Worm (Caenorhabditis elegans) whole organism, L1 larva: ENCODE data around the gene F32H5.4.
A peak's percentile ranks its signal among the peaks of the same experiment; 100 is the strongest.

Experiments
- C04F5.9 ChIP-seq: sonication (generic microtip); optimal IDR thresholded peaks from 2 replicates; lab custom pipeline; 2016; ENCODE audit warnings: missing genetic modification characterization, missing compliant biosample characterization
- C16A3.4 ChIP-seq: fragments of 150-350 bp; optimal IDR thresholded peaks from 2 replicates; lab custom pipeline; 2014; ENCODE audit warnings: missing biosample characterization, missing genetic modification characterization
- alr-1 ChIP-seq: fragments of 200-800 bp; sonication (Bioruptor generic); optimal IDR thresholded peaks from 2 replicates; lab custom pipeline; 2018; ENCODE audit warnings: borderline replicate concordance, mild to moderate bottlenecking, missing genetic modification characterization, missing compliant biosample characterization
- blmp-1 ChIP-seq: fragments of 150-350 bp; optimal IDR thresholded peaks from 2 replicates; lab custom pipeline; 2014; ENCODE audit warnings: missing biosample characterization, missing genetic modification characterization
- ceh-63 ChIP-seq: fragments of 200-800 bp; sonication (Bioruptor generic); optimal IDR thresholded peaks from 2 replicates; lab custom pipeline; 2018; ENCODE audit warnings: mild to moderate bottlenecking, missing genetic modification characterization, missing compliant biosample characterization
- ceh-8 ChIP-seq: fragments of 200-800 bp; sonication (Bioruptor generic); optimal IDR thresholded peaks from 2 replicates; lab custom pipeline; 2018; ENCODE audit warnings: mild to moderate bottlenecking, missing genetic modification characterization, moderate library complexity, missing compliant biosample characterization
- ceh-90 ChIP-seq: sonication (generic microtip); optimal IDR thresholded peaks from 2 replicates; lab custom pipeline; 2016; ENCODE audit warnings: missing genetic modification characterization, missing compliant biosample characterization
- dpl-1 ChIP-seq, 3 experiments: fragments of 150-350 bp in 2 of 3; sonication (generic microtip) in 1 of 3; optimal IDR thresholded peaks; 2 replicates each; lab custom pipeline; 2014 to 2017; ENCODE audit warnings: missing biosample characterization in 3 of 3, missing genetic modification characterization in 3 of 3, missing genetic modification reagents in 3 of 3
- efl-1 ChIP-seq, 4 experiments: fragments of 150-350 bp; optimal IDR thresholded peaks in 3 of 4; peaks in 1 of 4; 1 replicate in 1 of 4; 2 replicates in 3 of 4; lab custom pipeline; 2014; ENCODE audit warnings: missing biosample characterization in 2 of 4, missing genetic modification characterization in 2 of 4, missing genetic modification reagents in 2 of 4
- efl-3 ChIP-seq: fragments of 200-800 bp; sonication (Bioruptor generic); optimal IDR thresholded peaks from 2 replicates; lab custom pipeline; 2018; ENCODE audit warnings: mild to moderate bottlenecking, missing genetic modification characterization, missing compliant biosample characterization
- egl-27 ChIP-seq, 2 experiments: fragments of 150-350 bp in 1 of 2; sonication (generic microtip); optimal IDR thresholded peaks; 3 replicates each; lab custom pipeline; 2017 to 2018; ENCODE audit warnings: missing biosample characterization in 2 of 2, missing genetic modification characterization in 2 of 2, missing genetic modification reagents in 2 of 2
- elt-2 ChIP-seq: sonication (generic microtip); optimal IDR thresholded peaks from 2 replicates; lab custom pipeline; 2016; ENCODE audit warnings: missing genetic modification characterization, mild to moderate bottlenecking, inconsistent platforms, missing compliant biosample characterization, missing genetic modification reagents
- elt-3 ChIP-seq, 6 experiments: fragments of 150-350 bp in 1 of 6; sonication (generic microtip); optimal IDR thresholded peaks; 2 replicates each; lab custom pipeline; 2017 to 2018; ENCODE audit warnings: missing biosample characterization in 6 of 6, missing genetic modification characterization in 6 of 6, inconsistent platforms in 1 of 6
- ets-5 ChIP-seq: fragments of 200-800 bp; sonication (Bioruptor generic); IDR thresholded peaks from 2 replicates; pipeline ENCODE4 v1.3.6; 2022; ENCODE audit warnings: missing genetic modification characterization, missing compliant biosample characterization
- fos-1 ChIP-seq: fragments of 150-350 bp; optimal IDR thresholded peaks from 2 replicates; lab custom pipeline; 2014; ENCODE audit warnings: missing biosample characterization, missing genetic modification characterization
- grh-1 ChIP-seq: fragments of 200-800 bp; sonication (Bioruptor generic); IDR thresholded peaks from 2 replicates; pipeline ENCODE4 v1.3.6; 2022; ENCODE audit warnings: missing genetic modification reagents, missing genetic modification characterization, missing compliant biosample characterization
- hpl-2 ChIP-seq: fragments of 150-350 bp; optimal IDR thresholded peaks from 2 replicates; lab custom pipeline; 2014; ENCODE audit warnings: missing biosample characterization, missing genetic modification reagents, missing genetic modification characterization
- jun-1 ChIP-seq: fragments of 150-350 bp; optimal IDR thresholded peaks from 2 replicates; lab custom pipeline; 2014; ENCODE audit warnings: missing biosample characterization, missing genetic modification reagents, missing genetic modification characterization
- lin-13 ChIP-seq: fragments of 150-350 bp; optimal IDR thresholded peaks from 2 replicates; lab custom pipeline; 2014; ENCODE audit warnings: missing biosample characterization, missing genetic modification reagents, missing genetic modification characterization
- lin-14 ChIP-seq: fragments of 200-800 bp; sonication (Bioruptor generic); optimal IDR thresholded peaks from 2 replicates; lab custom pipeline; 2018; ENCODE audit warnings: mild to moderate bottlenecking, missing genetic modification characterization, moderate library complexity, missing compliant biosample characterization
- lin-35 ChIP-seq, 2 experiments: fragments of 150-350 bp; optimal IDR thresholded peaks; 2 replicates each; lab custom pipeline; 2014; ENCODE audit warnings: missing biosample characterization in 2 of 2, missing genetic modification characterization in 2 of 2, missing genetic modification reagents in 2 of 2
- lir-3 ChIP-seq: sonication (generic microtip); optimal IDR thresholded peaks from 2 replicates; lab custom pipeline; 2016; ENCODE audit warnings: mild to moderate bottlenecking, missing genetic modification characterization, moderate library complexity, missing compliant biosample characterization; ENCODE audit not compliant: poor library complexity
- lsy-2 ChIP-seq, 2 experiments: fragments of 150-350 bp; optimal IDR thresholded peaks; 2 replicates each; lab custom pipeline; 2014; ENCODE audit warnings: missing biosample characterization in 2 of 2, missing genetic modification characterization in 2 of 2
- mab-9 ChIP-seq: fragments of 200-800 bp; sonication (Bioruptor generic); IDR thresholded peaks from 2 replicates; pipeline ENCODE4 v1.3.6; 2022; ENCODE audit warnings: missing genetic modification reagents, missing genetic modification characterization, missing compliant biosample characterization
- mef-2 ChIP-seq: fragments of 150-350 bp; optimal IDR thresholded peaks from 2 replicates; lab custom pipeline; 2014; ENCODE audit warnings: missing biosample characterization, missing genetic modification characterization
- mep-1 ChIP-seq: fragments of 150-350 bp; optimal IDR thresholded peaks from 2 replicates; lab custom pipeline; 2014; ENCODE audit warnings: missing biosample characterization, missing genetic modification characterization
- nhr-11 ChIP-seq: fragments of 150-350 bp; optimal IDR thresholded peaks from 2 replicates; lab custom pipeline; 2014; ENCODE audit warnings: missing biosample characterization, missing genetic modification characterization
- nhr-12 ChIP-seq: sonication (generic microtip); optimal IDR thresholded peaks from 2 replicates; lab custom pipeline; 2017; ENCODE audit warnings: missing biosample characterization, missing genetic modification characterization
- nhr-20 ChIP-seq: sonication (generic microtip); optimal IDR thresholded peaks from 2 replicates; lab custom pipeline; 2016; ENCODE audit warnings: mild to moderate bottlenecking, missing genetic modification characterization, missing compliant biosample characterization
- nhr-237 ChIP-seq: fragments of 150-350 bp; optimal IDR thresholded peaks from 2 replicates; lab custom pipeline; 2014; ENCODE audit warnings: missing biosample characterization, missing genetic modification characterization
- nhr-28 ChIP-seq: fragments of 150-350 bp; optimal IDR thresholded peaks from 2 replicates; lab custom pipeline; 2014; ENCODE audit warnings: missing biosample characterization, missing genetic modification characterization
- nhr-47 ChIP-seq: sonication (generic microtip); optimal IDR thresholded peaks from 2 replicates; lab custom pipeline; 2016; ENCODE audit warnings: mild to moderate bottlenecking, missing genetic modification characterization, moderate library complexity, missing compliant biosample characterization
- nhr-76 ChIP-seq: sonication (generic microtip); optimal IDR thresholded peaks from 2 replicates; lab custom pipeline; 2017; ENCODE audit warnings: missing biosample characterization, missing genetic modification characterization
- nhr-85 ChIP-seq: sonication (generic microtip); peaks from one replicate; lab custom pipeline; 2016; ENCODE audit warnings: missing genetic modification characterization, inconsistent platforms, missing compliant biosample characterization
- nhr-90 ChIP-seq: sonication (generic microtip); optimal IDR thresholded peaks from 2 replicates; lab custom pipeline; 2016; ENCODE audit warnings: mild to moderate bottlenecking, missing genetic modification characterization, missing compliant biosample characterization; ENCODE audit not compliant: poor library complexity
- pax-3 ChIP-seq: fragments of 200-800 bp; sonication (Bioruptor generic); optimal IDR thresholded peaks from 2 replicates; lab custom pipeline; 2018; ENCODE audit warnings: mild to moderate bottlenecking, missing genetic modification characterization, moderate library complexity, missing compliant biosample characterization
- pqm-1 ChIP-seq: sonication (generic microtip); optimal IDR thresholded peaks from 3 replicates; lab custom pipeline; 2017; ENCODE audit warnings: missing biosample characterization, missing genetic modification characterization
- rnt-1 ChIP-seq: sonication (generic microtip); optimal IDR thresholded peaks from 2 replicates; lab custom pipeline; 2016; ENCODE audit warnings: mild to moderate bottlenecking, missing genetic modification characterization, moderate library complexity, missing compliant biosample characterization
- skn-1 ChIP-seq: fragments of 150-350 bp; optimal IDR thresholded peaks from 2 replicates; lab custom pipeline; 2014; ENCODE audit warnings: missing biosample characterization, missing genetic modification characterization
- snu-23 ChIP-seq: sonication (generic microtip); optimal IDR thresholded peaks from 2 replicates; lab custom pipeline; 2016; ENCODE audit warnings: missing genetic modification characterization, missing compliant biosample characterization
- sox-4 ChIP-seq: sonication (generic microtip); optimal IDR thresholded peaks from 2 replicates; lab custom pipeline; 2016; ENCODE audit warnings: missing genetic modification characterization, missing compliant biosample characterization
- sptf-1 ChIP-seq: fragments of 150-350 bp; optimal IDR thresholded peaks from 2 replicates; lab custom pipeline; 2014; ENCODE audit warnings: missing biosample characterization, missing genetic modification characterization
- swsn-7 ChIP-seq: sonication (generic microtip); optimal IDR thresholded peaks from 2 replicates; lab custom pipeline; 2016; ENCODE audit warnings: missing genetic modification characterization, missing compliant biosample characterization
- tbx-2 ChIP-seq: sonication (generic microtip); optimal IDR thresholded peaks from 2 replicates; lab custom pipeline; 2016; ENCODE audit warnings: missing genetic modification characterization, missing compliant biosample characterization
- unc-62 ChIP-seq: fragments of 150-350 bp; optimal IDR thresholded peaks from 2 replicates; lab custom pipeline; 2014; ENCODE audit warnings: missing biosample characterization, missing genetic modification reagents, missing genetic modification characterization
- vab-15 ChIP-seq: sonication (generic microtip); optimal IDR thresholded peaks from 2 replicates; lab custom pipeline; 2017; ENCODE audit warnings: missing genotype, mild to moderate bottlenecking, missing genetic modification characterization, missing compliant biosample characterization
- zag-1 ChIP-seq: fragments of 150-350 bp; optimal IDR thresholded peaks from 2 replicates; lab custom pipeline; 2014; ENCODE audit warnings: missing biosample characterization, missing genetic modification characterization
- zip-4 ChIP-seq: fragments of 200-800 bp; sonication (Bioruptor generic); optimal IDR thresholded peaks from 2 replicates; lab custom pipeline; 2018; ENCODE audit warnings: mild to moderate bottlenecking, missing genetic modification characterization, moderate library complexity, missing compliant biosample characterization
- ztf-4 ChIP-seq: fragments of 150-350 bp; optimal IDR thresholded peaks from 2 replicates; lab custom pipeline; 2014; ENCODE audit warnings: missing biosample characterization, missing genetic modification characterization

F32H5.4 gene

ce11 chrV:13371336-13371735 lies 11.0 kb downstream of the F32H5.4 start (continued):
- TF ChIP-seq lsy-2 (tag; optimal IDR thresholded peaks at IDR 0.05; lab: Kevin White, UChicago) (peak; percentile 63 to 75), efl-3 (GFP tag; lab: Kevin White, UChicago) (peak; percentile 13), pqm-1 (no peak), swsn-7 (tag; lab: Kevin White, UChicago) (peak; percentile 63), nhr-47 (peak; percentile 60), nhr-76 (tag; lab: Kevin White, UChicago) (no peak), ceh-90 (tag; lab: Kevin White, UChicago) (no peak), lin-13 (peak; percentile 54), ceh-8 (GFP tag; lab: Kevin White, UChicago) (no peak), ztf-4 (peak; percentile 57), alr-1 (no peak), mef-2 (no peak), mep-1 (peak; percentile 81), C16A3.4 (tag; lab: Kevin White, UChicago) (peak; percentile 62), ceh-63 (GFP tag; lab: Kevin White, UChicago) (no peak), C04F5.9 (tag; lab: Kevin White, UChicago) (peak; percentile 2), lir-3 (tag; lab: Kevin White, UChicago) (peak; percentile 26), mab-9 (GFP tag; lab: Robert Waterston, UW) (no peak), nhr-11 (tag; lab: Kevin White, UChicago) (no peak), rnt-1 (tag; lab: Kevin White, UChicago) (peak; percentile 38), tbx-2 (tag; lab: Kevin White, UChicago) (peak; percentile 55), egl-27 (tag; optimal IDR thresholded peaks at IDR 0.05; lab: Kevin White, UChicago) (peak; percentile 19 to 38), nhr-28 (no peak), grh-1 (peak; percentile 100), fos-1 (tag; lab: Kevin White, UChicago) (peak; percentile 66), sox-4 (tag; lab: Kevin White, UChicago) (no peak), blmp-1 (peak; percentile 95), zag-1 (no peak), nhr-12 (tag; lab: Kevin White, UChicago) (no peak), vab-15 (tag; lab: Kevin White, UChicago) (no peak), nhr-85 (tag; lab: Kevin White, UChicago) (peak; percentile 100), pax-3 (no peak), unc-62 (GFP tag; lab: Kevin White, UChicago) (no peak), ets-5 (no peak), zip-4 (GFP tag; lab: Kevin White, UChicago) (peak; percentile 44), skn-1 (tag; lab: Kevin White, UChicago) (peak; percentile 5)

- TF ChIP-seq pax-3, result peak; percentile 32
- peak; percentile 61 for TF ChIP-seq elt-2 (tag; lab: Kevin White, UChicago)
- no peak for TF ChIP-seq elt-3 (tag; optimal IDR thresholded peaks at IDR 0.05; lab: Kevin White, UChicago)
- no peak for TF ChIP-seq efl-1 (optimal IDR thresholded peaks at IDR 0.05; lab: Kevin White, UChicago)
- peak in 1 of 2 experiments; percentile 91 for TF ChIP-seq efl-1 (GFP tag; optimal IDR thresholded peaks at IDR 0.05 in 1 of 2; lab: Kevin White, UChicago)
- peak; percentile 8 for TF ChIP-seq nhr-90 (tag; lab: Kevin White, UChicago)
Observed at ce11 chrV:13372821-13373220, 12.5 kb downstream of the F32H5.4 start.

DNA sequence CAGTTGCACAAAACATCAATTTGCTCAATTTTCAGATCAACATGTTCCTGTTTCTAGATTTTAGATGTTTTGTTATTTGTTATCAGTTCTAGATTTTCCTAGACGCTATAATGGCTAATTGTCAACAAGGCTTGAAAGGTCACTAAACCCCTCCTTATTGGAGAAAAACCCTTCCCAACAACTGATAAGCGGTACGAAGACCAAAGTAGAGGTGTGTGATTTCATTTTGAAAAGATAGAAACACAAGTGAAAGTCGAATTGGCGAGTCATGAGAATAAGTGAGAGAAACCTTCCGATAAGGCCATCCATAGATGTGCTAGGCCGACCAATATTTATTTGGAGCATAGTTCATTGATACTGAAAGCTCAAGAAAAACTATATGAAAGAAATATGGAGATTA lies 13.3 kb downstream of the F32H5.4 start:
- no peak for TF ChIP-seq nhr-47
- TF ChIP-seq dpl-1 (GFP tag; optimal IDR thresholded peaks at IDR 0.05; lab: Kevin White, UChicago), result peak in 1 of 3 experiments; percentile 6
- TF ChIP-seq snu-23 (GFP tag; lab: Kevin White, UChicago), result peak; percentile 4
- peak; percentile 54 for TF ChIP-seq lin-14
- TF ChIP-seq pqm-1, result peak; percentile 55
- TF ChIP-seq nhr-20 (tag; lab: Kevin White, UChicago), result peak; percentile 50
- no peak for TF ChIP-seq hpl-2 (GFP tag; lab: Kevin White, UChicago)
- TF ChIP-seq ets-5, result no peak
- TF ChIP-seq nhr-11 (tag; lab: Kevin White, UChicago), result no peak
- no peak for TF ChIP-seq lin-13
- no peak for TF ChIP-seq sptf-1 (tag; lab: Kevin White, UChicago)
- no peak for TF ChIP-seq ceh-8 (GFP tag; lab: Kevin White, UChicago)
- peak; percentile 20 for TF ChIP-seq pax-3
- TF ChIP-seq jun-1 (tag; lab: Kevin White, UChicago), result peak; percentile 32
- no peak for TF ChIP-seq ceh-63 (GFP tag; lab: Kevin White, UChicago)
- no peak for TF ChIP-seq efl-1 (optimal IDR thresholded peaks at IDR 0.05; lab: Kevin White, UChicago)
- peak in 1 of 2 experiments; percentile 83 for TF ChIP-seq efl-1 (GFP tag; optimal IDR thresholded peaks at IDR 0.05 in 1 of 2; lab: Kevin White, UChicago)
- TF ChIP-seq lir-3 (tag; lab: Kevin White, UChicago), result no peak
- TF ChIP-seq lin-35 (GFP tag; optimal IDR thresholded peaks at IDR 0.05; lab: Kevin White, UChicago), result peak in 1 of 2 experiments; percentile 47
- TF ChIP-seq nhr-237 (tag; lab: Kevin White, UChicago), result no peak
- peak in 4 of 6 experiments; percentile 18 to 68 (median 58) for TF ChIP-seq elt-3 (tag; optimal IDR thresholded peaks at IDR 0.05; lab: Kevin White, UChicago)
